Worm (Caenorhabditis elegans): ENCODE results near the gene tra-1.

DNA sequence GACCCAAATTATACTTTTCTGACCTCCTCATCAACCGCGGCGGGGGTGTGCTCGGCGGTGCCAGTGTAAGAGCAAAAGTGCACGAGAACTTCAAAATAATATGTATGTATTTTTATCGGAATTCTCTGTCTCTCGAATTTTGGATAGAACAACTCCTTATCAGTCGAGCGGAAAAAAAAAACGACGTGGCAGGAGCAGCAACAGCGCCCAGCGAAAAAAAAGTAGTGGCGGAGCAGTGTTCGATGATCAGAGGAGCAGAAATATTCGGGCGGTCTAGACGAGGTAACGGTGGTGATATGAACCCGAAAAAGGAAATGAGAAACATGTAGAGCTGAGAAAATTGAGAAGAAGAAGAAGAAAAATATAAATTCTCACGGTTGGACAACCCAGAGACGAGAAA, 1.8 kb downstream of the tra-1 start:
- TF ChIP-seq madf-10 (tag; optimal IDR thresholded peaks at IDR 0.05) (no peak), ztf-6 (GFP tag; IDR thresholded peaks at IDR 0.05) (no peak)

Measured in whole organism, young adult.